Fruit fly (Drosophila melanogaster): ENCODE measurements around the gene pn.

pn gene

dm6 chrX:2155868-2156267 lies 25.1 kb upstream of the pn start:
- TF ChIP-seq acj6 (GFP tag; optimal IDR thresholded peaks at IDR 0.05) (no peak), CG10631 (GFP tag; optimal IDR thresholded peaks at IDR 0.05) (no peak), Eip75B (GFP tag; optimal IDR thresholded peaks at IDR 0.05) (peak; percentile 31), CG6854 (GFP tag; optimal IDR thresholded peaks at IDR 0.05) (no peak), cyc (GFP tag; optimal IDR thresholded peaks at IDR 0.05) (no peak), CG3032 (tag; optimal IDR thresholded peaks at IDR 0.05) (no peak), CG1621 (tag; optimal IDR thresholded peaks at IDR 0.05) (peak; percentile 60), fd85E (GFP tag; optimal IDR thresholded peaks at IDR 0.05) (no peak), CG8319 (GFP tag; optimal IDR thresholded peaks at IDR 0.05) (no peak), esn (GFP tag; optimal IDR thresholded peaks at IDR 0.05) (peak; percentile 42), CG7368 (GFP tag; optimal IDR thresholded peaks at IDR 0.05) (no peak), Sox15 (GFP tag; optimal IDR thresholded peaks at IDR 0.05) (no peak), CG11294 (GFP tag; IDR thresholded peaks at IDR 0.05) (no peak), fd59A (GFP tag; optimal IDR thresholded peaks at IDR 0.05) (no peak), achi (GFP tag; optimal IDR thresholded peaks at IDR 0.05) (no peak), CG11902 (GFP tag; optimal IDR thresholded peaks at IDR 0.05) (no peak), svp (GFP tag) (peak; percentile 43), CG6276 (GFP tag; optimal IDR thresholded peaks at IDR 0.05) (no peak), CG4318 (GFP tag; optimal IDR thresholded peaks at IDR 0.05) (no peak), Eip78C (GFP tag) (peak; percentile 68), eg (GFP tag; IDR thresholded peaks at IDR 0.05) (peak; percentile 28; the same call in 1 of the 3 replicates), CG9139 (GFP tag; optimal IDR thresholded peaks at IDR 0.05) (no peak), Gug (GFP tag; IDR thresholded peaks at IDR 0.05) (no peak), Lpt (GFP tag; optimal IDR thresholded peaks at IDR 0.05) (peak; percentile 41), dac (GFP tag; optimal IDR thresholded peaks at IDR 0.05) (no peak), CG31627 (GFP tag; optimal IDR thresholded peaks at IDR 0.05) (peak; percentile 27), Sox14 (GFP tag; optimal IDR thresholded peaks at IDR 0.05) (peak; percentile 69), CG6163 (GFP tag; IDR thresholded peaks at IDR 0.05) (0 out of 3 replicates have a peak, but pooled peaks have one; percentile 38), CG6792 (GFP tag; optimal IDR thresholded peaks at IDR 0.05) (no peak), fkh (GFP tag; optimal IDR thresholded peaks at IDR 0.05) (no peak), CG15336 (GFP tag; IDR thresholded peaks at IDR 0.05) (peak; percentile 22; the same call in 1 of the 2 replicates), salr (GFP tag; optimal IDR thresholded peaks at IDR 0.05) (no peak), CG11762 (GFP tag; optimal IDR thresholded peaks at IDR 0.05; ENCODE audit: insufficient read depth) (no peak), OdsH (GFP tag; optimal IDR thresholded peaks at IDR 0.05) (no peak), Hr39 (GFP tag; optimal IDR thresholded peaks at IDR 0.05) (peak; percentile 5), Blimp-1 (GFP tag; optimal IDR thresholded peaks at IDR 0.05) (no peak), Ets21C (GFP tag; optimal IDR thresholded peaks at IDR 0.05) (no peak), spab (GFP tag; optimal IDR thresholded peaks at IDR 0.05) (no peak), vri (GFP tag; optimal IDR thresholded peaks at IDR 0.05) (peak; percentile 21), CG3919 (GFP tag; optimal IDR thresholded peaks at IDR 0.05) (peak; percentile 39), pdm3 (GFP tag; optimal IDR thresholded peaks at IDR 0.05) (no peak), dsx (GFP tag; optimal IDR thresholded peaks at IDR 0.05; ENCODE audit: poor library complexity, severe bottlenecking) (no peak), CG34406 (GFP tag; optimal IDR thresholded peaks at IDR 0.05) (no peak), Sox102F (GFP tag; optimal IDR thresholded peaks at IDR 0.05) (no peak), topi (GFP tag; optimal IDR thresholded peaks at IDR 0.05) (no peak), Eip93F (GFP tag; optimal IDR thresholded peaks at IDR 0.05) (no peak), Hr38 (GFP tag; optimal IDR thresholded peaks at IDR 0.05) (no peak), net (GFP tag; optimal IDR thresholded peaks at IDR 0.05) (no peak), CG32006 (GFP tag; optimal IDR thresholded peaks at IDR 0.05) (peak; percentile 30), CG10669 (GFP tag; optimal IDR thresholded peaks at IDR 0.05) (no peak), Hr4 (GFP tag; optimal IDR thresholded peaks at IDR 0.05) (no peak), Met (GFP tag; optimal IDR thresholded peaks at IDR 0.05) (no peak), ss (GFP tag; optimal IDR thresholded peaks at IDR 0.05) (no peak)

Measured in whole organism, prepupa.